Worm (Caenorhabditis elegans): ENCODE results near the gene srj-23.

Gene srj-23

DNA sequence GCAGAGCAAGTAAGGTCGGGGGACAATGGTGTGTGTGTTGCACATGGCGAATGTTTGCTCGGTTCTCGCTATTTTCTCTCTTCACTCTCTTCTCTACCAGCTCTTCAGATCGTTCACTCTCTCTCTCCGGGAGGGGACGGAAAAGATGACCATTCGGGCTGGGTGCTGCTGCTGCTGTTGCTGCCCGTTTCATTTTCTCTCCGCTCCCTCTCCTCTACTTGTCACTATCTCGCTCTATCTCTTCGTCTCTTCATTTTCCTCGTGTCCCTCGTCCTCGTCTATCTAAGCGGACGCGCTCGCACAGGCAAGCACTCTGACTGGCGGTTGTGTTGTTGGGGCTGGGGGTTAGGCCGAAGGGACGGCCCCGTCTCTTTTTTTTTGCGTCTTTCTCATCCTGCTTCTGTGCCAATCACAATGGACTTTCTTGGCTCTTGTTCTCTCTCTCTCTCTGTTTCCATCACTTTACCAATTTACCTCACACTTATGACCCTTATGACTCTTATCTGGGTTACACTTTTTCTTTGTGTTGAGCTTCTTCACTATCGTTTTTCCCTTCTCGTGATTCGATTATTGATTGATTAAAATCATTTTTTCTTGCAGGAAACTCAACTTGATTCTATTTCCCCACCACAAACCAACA is 23.2 kb downstream of the srj-23 start, which contains the start of the genes F53E2.2 and unc-60 (continued):
- no peak for TF ChIP-seq hlh-15 (tag; optimal IDR thresholded peaks at IDR 0.05)
- no peak for TF ChIP-seq pha-4 (tag; optimal IDR thresholded peaks at IDR 0.05)
- TF ChIP-seq ztf-16 (tag; optimal IDR thresholded peaks at IDR 0.05): peak; percentile 28
- no peak for TF ChIP-seq pag-3 (tag; optimal IDR thresholded peaks at IDR 0.05; ENCODE audit: borderline replicate concordance)
- TF ChIP-seq unc-86 (tag; optimal IDR thresholded peaks at IDR 0.05): no peak
- no peak for TF ChIP-seq fkh-10 (GFP tag; optimal IDR thresholded peaks at IDR 0.05)
- TF ChIP-seq sox-2 (GFP tag; IDR thresholded peaks at IDR 0.05): no peak
- TF ChIP-seq eyg-1 (tag; optimal IDR thresholded peaks at IDR 0.05): no peak
- TF ChIP-seq npax-4 (tag; optimal IDR thresholded peaks at IDR 0.05): no peak
- peak; percentile 42 for TF ChIP-seq ceh-2 (tag; optimal IDR thresholded peaks at IDR 0.05)
- no peak for TF ChIP-seq mec-3 (tag; optimal IDR thresholded peaks at IDR 0.05; ENCODE audit: borderline replicate concordance)
- TF ChIP-seq tbx-2 (tag; optimal IDR thresholded peaks at IDR 0.05): peak; percentile 83
- TF ChIP-seq elt-2 (tag; optimal IDR thresholded peaks at IDR 0.05): peak; percentile 25
- peak; percentile 85 for TF ChIP-seq nfya-1 (tag; optimal IDR thresholded peaks at IDR 0.05)
- TF ChIP-seq unc-55 (GFP tag; optimal IDR thresholded peaks at IDR 0.05): peak; percentile 90
- no peak for TF ChIP-seq ceh-19 (GFP tag; optimal IDR thresholded peaks at IDR 0.05)
- TF ChIP-seq ets-4 (tag; optimal IDR thresholded peaks at IDR 0.05): peak; percentile 39
- no peak for TF ChIP-seq T23F11.4 (GFP tag; optimal IDR thresholded peaks at IDR 0.05)
- TF ChIP-seq ama-1 (optimal IDR thresholded peaks at IDR 0.05): no peak
- TF ChIP-seq unc-42 (tag; optimal IDR thresholded peaks at IDR 0.05): peak; percentile 69
- TF ChIP-seq ceh-6 (GFP tag; optimal IDR thresholded peaks at IDR 0.05): no peak
- peak; percentile 64 for TF ChIP-seq syd-9 (tag; optimal IDR thresholded peaks at IDR 0.05)
- no peak for TF ChIP-seq lim-6 (tag; optimal IDR thresholded peaks at IDR 0.05)
- no peak for TF ChIP-seq C38D4.7 (GFP tag; optimal IDR thresholded peaks at IDR 0.05)
- no peak for TF ChIP-seq Y22D7AL.16 (tag; optimal IDR thresholded peaks at IDR 0.05)
- peak; percentile 16 for TF ChIP-seq hlh-8 (tag; optimal IDR thresholded peaks at IDR 0.05)
- no peak for TF ChIP-seq dmd-4 (tag; optimal IDR thresholded peaks at IDR 0.05; ENCODE audit: borderline replicate concordance)
- no peak for TF ChIP-seq gmeb-2 (tag; optimal IDR thresholded peaks at IDR 0.05)
- TF ChIP-seq fkh-6 (tag; optimal IDR thresholded peaks at IDR 0.05): peak; percentile 60
- TF ChIP-seq ceh-22 (tag; optimal IDR thresholded peaks at IDR 0.05): peak; percentile 5
- TF ChIP-seq pha-2 (tag; optimal IDR thresholded peaks at IDR 0.05): no peak
- TF ChIP-seq ceh-18 (tag; optimal IDR thresholded peaks at IDR 0.05): peak; percentile 78
- TF ChIP-seq madf-2 (tag; optimal IDR thresholded peaks at IDR 0.05): no peak
- TF ChIP-seq nhr-232 (tag; optimal IDR thresholded peaks at IDR 0.05): no peak
- TF ChIP-seq ceh-24 (tag; optimal IDR thresholded peaks at IDR 0.05): no peak
- TF ChIP-seq K02D7.2 (tag; optimal IDR thresholded peaks at IDR 0.05): no peak
- TF ChIP-seq fax-1 (tag; optimal IDR thresholded peaks at IDR 0.05): peak; percentile 10
- TF ChIP-seq ceh-30 (tag; optimal IDR thresholded peaks at IDR 0.05): no peak
- TF ChIP-seq ceh-31 (tag; optimal IDR thresholded peaks at IDR 0.05): peak; percentile 78
- no peak for TF ChIP-seq sox-4 (tag; optimal IDR thresholded peaks at IDR 0.05)
- TF ChIP-seq nhr-11 (tag; optimal IDR thresholded peaks at IDR 0.05): no peak
- no peak for TF ChIP-seq tbx-7 (tag; optimal IDR thresholded peaks at IDR 0.05)
- no peak for TF ChIP-seq pat-9 (tag; optimal IDR thresholded peaks at IDR 0.05)
- peak; percentile 12 for TF ChIP-seq dve-1 (tag; optimal IDR thresholded peaks at IDR 0.05)

DNA sequence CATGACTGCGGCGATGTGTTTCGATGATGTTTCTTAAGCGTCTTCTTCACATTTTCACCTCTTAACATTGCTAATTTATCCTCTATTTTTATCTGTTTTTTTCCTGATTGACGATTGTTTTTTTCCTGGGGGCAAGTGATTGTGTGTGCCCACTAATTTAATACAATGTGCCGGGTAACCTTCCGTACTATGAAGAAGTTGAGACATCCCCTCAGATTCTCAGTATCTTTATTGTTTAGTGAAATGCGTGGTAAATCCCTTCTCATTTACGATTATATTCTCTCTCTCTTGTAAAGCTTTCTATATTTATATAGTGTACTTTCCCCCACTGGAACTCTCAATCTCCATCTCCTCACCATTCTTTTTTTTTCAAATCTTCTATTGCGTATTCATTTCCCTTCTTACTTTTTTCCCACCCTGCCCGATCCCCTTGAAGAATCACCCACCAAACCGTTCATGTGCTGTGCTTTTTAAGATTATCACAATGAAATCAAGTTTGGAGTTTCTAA is 24.9 kb downstream of the srj-23 start:
- TF ChIP-seq ceh-19 (GFP tag; optimal IDR thresholded peaks at IDR 0.05) (no peak), gmeb-2 (tag; optimal IDR thresholded peaks at IDR 0.05) (no peak), nhr-232 (tag; optimal IDR thresholded peaks at IDR 0.05) (no peak), C38D4.7 (GFP tag; optimal IDR thresholded peaks at IDR 0.05) (no peak), unc-86 (tag; optimal IDR thresholded peaks at IDR 0.05) (no peak), ama-1 (optimal IDR thresholded peaks at IDR 0.05) (no peak)
